Worm (Caenorhabditis elegans): Measurements from ENCODE around the gene snx-1.

- no peak for TF ChIP-seq unc-62 (GFP tag; optimal IDR thresholded peaks at IDR 0.05)
- TF ChIP-seq sox-4 (tag; optimal IDR thresholded peaks at IDR 0.05) = no peak
- no peak for TF ChIP-seq tlp-1 (tag; optimal IDR thresholded peaks at IDR 0.05)
- TF ChIP-seq zag-1 (tag; optimal IDR thresholded peaks at IDR 0.05) = no peak
- no peak for TF ChIP-seq lin-13 (GFP tag; optimal IDR thresholded peaks at IDR 0.05)
- TF ChIP-seq fkh-10 (GFP tag; optimal IDR thresholded peaks at IDR 0.05) = no peak
- TF ChIP-seq elt-2 (tag; optimal IDR thresholded peaks at IDR 0.05) = no peak
- TF ChIP-seq fos-1 (tag; optimal IDR thresholded peaks at IDR 0.05) = no peak
- no peak for TF ChIP-seq sptf-1 (tag; optimal IDR thresholded peaks at IDR 0.05)
- peak; percentile 18 for TF ChIP-seq swsn-7 (tag; optimal IDR thresholded peaks at IDR 0.05)
- no peak for TF ChIP-seq nhr-12 (tag; optimal IDR thresholded peaks at IDR 0.05)
- TF ChIP-seq mdl-1 (tag; optimal IDR thresholded peaks at IDR 0.05) = peak in 1 of 2 experiments; percentile 31
Observed at ce11 chrX:1096808-1097207, 32.0 kb upstream of the snx-1 start, which contains the start of the genes pigx-1 and rme-6.
